Worm (Caenorhabditis elegans): ENCODE measurements around the gene lys-5.

The lys-5 gene

ce11 chrIV:11616543-11616942 lies 8.8 kb downstream of the lys-5 start:
- TF ChIP-seq egl-43 (GFP tag; IDR thresholded peaks at IDR 0.05) (peak; percentile 63; the same call in 1 of the 2 replicates), set-16 (GFP tag; IDR thresholded peaks at IDR 0.05) (peak; percentile 97), mxl-2 (GFP tag; conservative IDR thresholded peaks at IDR 0.05) (peak; percentile 60; the same call in 1 of the 2 replicates)

ce11 chrIV:11604909-11605308 lies 20.5 kb downstream of the lys-5 start, which contains the start of the genes ragc-1 and Y24F12A.1:
ragc-1 (minus strand) TSS chrIV:11604933.
Y24F12A.1 (plus strand) TSS chrIV:11605254.
- no peak for TF ChIP-seq duxl-1 (tag; optimal IDR thresholded peaks at IDR 0.05; ENCODE audit: poor library complexity)
- peak; percentile 59 for TF ChIP-seq unc-130 (GFP tag; optimal IDR thresholded peaks at IDR 0.05)
- peak; percentile 31 for TF ChIP-seq nhr-28 (tag; optimal IDR thresholded peaks at IDR 0.05)
- TF ChIP-seq nhr-6 (tag; optimal IDR thresholded peaks at IDR 0.05) = peak; percentile 31
- peak; percentile 51 for TF ChIP-seq lin-38 (GFP tag; IDR thresholded peaks at IDR 0.05)
- peak in 1 of 2 experiments; percentile 2 for TF ChIP-seq hif-1 (tag; optimal IDR thresholded peaks at IDR 0.05)
- peak; percentile 15 for TF ChIP-seq rbr-2 (tag; optimal IDR thresholded peaks at IDR 0.05)
- TF ChIP-seq dpl-1 (GFP tag; optimal IDR thresholded peaks at IDR 0.05) = peak; percentile 46
- TF ChIP-seq cey-2 (tag; optimal IDR thresholded peaks at IDR 0.05; ENCODE audit: borderline replicate concordance, insufficient read depth) = no peak
- TF ChIP-seq daf-16 (GFP tag; optimal IDR thresholded peaks at IDR 0.05) = no peak
- TF ChIP-seq daf-16 (tag; optimal IDR thresholded peaks at IDR 0.05) = peak; percentile 57
- no peak for TF ChIP-seq F10B5.3 (tag; optimal IDR thresholded peaks at IDR 0.05)
- peak in 1 of 2 experiments; percentile 77 for TF ChIP-seq mdl-1 (tag; optimal IDR thresholded peaks at IDR 0.05)
- TF ChIP-seq lsy-2 (tag; optimal IDR thresholded peaks at IDR 0.05) = peak in 1 of 2 experiments; percentile 72
- TF ChIP-seq hlh-11 (tag; optimal IDR thresholded peaks at IDR 0.05) = peak; percentile 44
- TF ChIP-seq pha-4 (GFP tag; IDR thresholded peaks at IDR 0.05) = no peak
- TF ChIP-seq pha-4 (tag; optimal IDR thresholded peaks at IDR 0.05) = peak; percentile 51
- TF ChIP-seq nhr-77 (tag; optimal IDR thresholded peaks at IDR 0.05) = peak; percentile 27
- TF ChIP-seq T20F7.1 (GFP tag; optimal IDR thresholded peaks at IDR 0.05) = peak; percentile 3
- no peak for TF ChIP-seq unc-62 (GFP tag; optimal IDR thresholded peaks at IDR 0.05 in 1 of 2)
- no peak for TF ChIP-seq unc-62 (tag; optimal IDR thresholded peaks at IDR 0.05)
- TF ChIP-seq nhr-48 (tag; optimal IDR thresholded peaks at IDR 0.05) = no peak
- TF ChIP-seq mep-1 (tag; optimal IDR thresholded peaks at IDR 0.05) = peak; percentile 76
- peak; percentile 82 for TF ChIP-seq hlh-30 (tag; optimal IDR thresholded peaks at IDR 0.05; ENCODE audit: insufficient read depth)
- peak; percentile 74 for TF ChIP-seq dve-1 (tag; optimal IDR thresholded peaks at IDR 0.05; ENCODE audit: insufficient read depth)
- no peak for TF ChIP-seq sdz-12 (GFP tag; optimal IDR thresholded peaks at IDR 0.05)
- TF ChIP-seq mxl-3 (GFP tag; optimal IDR thresholded peaks at IDR 0.05) = peak; percentile 78
- peak; percentile 83 for TF ChIP-seq mes-2 (tag; optimal IDR thresholded peaks at IDR 0.05; ENCODE audit: poor library complexity, severe bottlenecking)

- TF ChIP-seq daf-16 (GFP tag; optimal IDR thresholded peaks at IDR 0.05) (no peak), daf-16 (tag; optimal IDR thresholded peaks at IDR 0.05) (peak; percentile 21), unc-130 (GFP tag; optimal IDR thresholded peaks at IDR 0.05) (no peak), nhr-41 (GFP tag; IDR thresholded peaks at IDR 0.05) (no peak), dve-1 (tag; optimal IDR thresholded peaks at IDR 0.05; ENCODE audit: insufficient read depth) (no peak), nhr-111 (GFP tag; optimal IDR thresholded peaks at IDR 0.05) (no peak), F49E8.2 (tag; optimal IDR thresholded peaks at IDR 0.05; ENCODE audit: borderline replicate concordance) (peak; percentile 6), ztf-7 (tag; optimal IDR thresholded peaks at IDR 0.05) (no peak), nhr-102 (tag; optimal IDR thresholded peaks at IDR 0.05) (no peak), aha-1 (tag) (peak; percentile 13), Y5F2A.4 (GFP tag; optimal IDR thresholded peaks at IDR 0.05) (no peak), dpl-1 (GFP tag; optimal IDR thresholded peaks at IDR 0.05) (no peak), nhr-237 (tag; optimal IDR thresholded peaks at IDR 0.05) (no peak), ctbp-1 (GFP tag; IDR thresholded peaks at IDR 0.05) (no peak), nhr-76 (tag; optimal IDR thresholded peaks at IDR 0.05) (no peak), nhr-11 (tag; optimal IDR thresholded peaks at IDR 0.05) (no peak), lin-38 (GFP tag; IDR thresholded peaks at IDR 0.05) (peak; percentile 47), snpc-1.2 (GFP tag; IDR thresholded peaks at IDR 0.05) (peak; percentile 40; the same call in 1 of the 2 replicates), lin-39 (tag; optimal IDR thresholded peaks at IDR 0.05) (no peak), lim-7 (GFP tag; IDR thresholded peaks at IDR 0.05) (no peak), ama-1 (optimal IDR thresholded peaks at IDR 0.05) (no peak), mxl-2 (GFP tag; conservative IDR thresholded peaks at IDR 0.05) (no peak), fkh-10 (GFP tag; optimal IDR thresholded peaks at IDR 0.05) (no peak), nhr-28 (tag; optimal IDR thresholded peaks at IDR 0.05) (no peak)
Measured at ce11 chrIV:11603265-11603840, 22.0 kb downstream of the lys-5 start.
